Fruit fly (Drosophila melanogaster): ENCODE data around the gene CG4119.

The CG4119 gene

dm6 chrX:5638588-5638987 is 27.3 kb upstream of the CG4119 start (continued):
- peak; percentile 33 for TF ChIP-seq Max (GFP tag; optimal IDR thresholded peaks at IDR 0.05)
- TF ChIP-seq Usf (GFP tag; optimal IDR thresholded peaks at IDR 0.05) = no peak
- TF ChIP-seq NfI (GFP tag; optimal IDR thresholded peaks at IDR 0.05) = peak; percentile 53
- TF ChIP-seq Lhr (GFP tag; optimal IDR thresholded peaks at IDR 0.05) = no peak
- no peak for TF ChIP-seq CG2202 (tag; optimal IDR thresholded peaks at IDR 0.05)
- TF ChIP-seq Dek (tag; optimal IDR thresholded peaks at IDR 0.05) = peak; percentile 51
- no peak for TF ChIP-seq CG17612 (GFP tag; IDR thresholded peaks at IDR 0.05)
- no peak for TF ChIP-seq CG7987 (GFP tag; optimal IDR thresholded peaks at IDR 0.05)
- TF ChIP-seq Side (GFP tag; optimal IDR thresholded peaks at IDR 0.05) = peak; percentile 50
- TF ChIP-seq Chrac-16 (GFP tag; optimal IDR thresholded peaks at IDR 0.05) = no peak
- TF ChIP-seq amos (GFP tag; IDR thresholded peaks at IDR 0.05; ENCODE audit: partially characterized antibody) = no peak
- no peak for TF ChIP-seq gsb (GFP tag; IDR thresholded peaks at IDR 0.05)
- no peak for TF ChIP-seq danr (GFP tag; IDR thresholded peaks at IDR 0.05)
- TF ChIP-seq CG15479 (GFP tag; optimal IDR thresholded peaks at IDR 0.05) = no peak
- TF ChIP-seq Vsx1 (GFP tag; optimal IDR thresholded peaks at IDR 0.05) = no peak
- TF ChIP-seq zen2 (GFP tag; IDR thresholded peaks at IDR 0.05; ENCODE audit: partially characterized antibody) = no peak
- peak; percentile 78 for TF ChIP-seq ara (GFP tag; IDR thresholded peaks at IDR 0.05)
- TF ChIP-seq slou (GFP tag; optimal IDR thresholded peaks at IDR 0.05) = no peak
- no peak for TF ChIP-seq Trl (optimal IDR thresholded peaks at IDR 0.05)
- peak; percentile 54 for TF ChIP-seq Trl (GFP tag; optimal IDR thresholded peaks at IDR 0.05)
- peak; percentile 45; the same call in 1 of the 2 replicates for TF ChIP-seq CG10959 (GFP tag; IDR thresholded peaks at IDR 0.05)
- TF ChIP-seq ro (GFP tag; IDR thresholded peaks at IDR 0.05) = no peak
- TF ChIP-seq CG13296 (GFP tag; optimal IDR thresholded peaks at IDR 0.05) = peak; percentile 38
- peak; percentile 50 for TF ChIP-seq org-1 (GFP tag; optimal IDR thresholded peaks at IDR 0.05)
- peak; percentile 51; the same call in 2 of the 3 replicates for TF ChIP-seq B-H1 (GFP tag; IDR thresholded peaks at IDR 0.05)
- TF ChIP-seq CG7839 (tag; optimal IDR thresholded peaks at IDR 0.05) = peak; percentile 63
- no peak for TF ChIP-seq Elba2 (GFP tag; optimal IDR thresholded peaks at IDR 0.05)
- peak; percentile 44 for TF ChIP-seq gro (GFP tag; optimal IDR thresholded peaks at IDR 0.05)
- TF ChIP-seq run (tag; optimal IDR thresholded peaks at IDR 0.05) = no peak
- peak; percentile 49; the same call in 2 of the 3 replicates for TF ChIP-seq ken (GFP tag; IDR thresholded peaks at IDR 0.05)
- no peak for TF ChIP-seq CG4328 (GFP tag; optimal IDR thresholded peaks at IDR 0.05)
- no peak for TF ChIP-seq CG11560 (tag; IDR thresholded peaks at IDR 0.05)
- no peak for TF ChIP-seq sd (tag; optimal IDR thresholded peaks at IDR 0.05)
- TF ChIP-seq esg (GFP tag; conservative IDR thresholded peaks at IDR 0.05) = peak; percentile 64; the same call in 1 of the 2 replicates
- TF ChIP-seq CG6854 (GFP tag; optimal IDR thresholded peaks at IDR 0.05) = peak; percentile 61
- peak; percentile 24 for TF ChIP-seq CG17829 (tag; optimal IDR thresholded peaks at IDR 0.05)
- no peak for TF ChIP-seq CG3163 (GFP tag; optimal IDR thresholded peaks at IDR 0.05)
- TF ChIP-seq CG2712 (tag; optimal IDR thresholded peaks at IDR 0.05) = peak; percentile 51
- peak; percentile 23 for TF ChIP-seq HLH54F (GFP tag; optimal IDR thresholded peaks at IDR 0.05)
- no peak for TF ChIP-seq fd102C (GFP tag; optimal IDR thresholded peaks at IDR 0.05)
- peak; percentile 51 for TF ChIP-seq B-H2 (GFP tag; optimal IDR thresholded peaks at IDR 0.05)
- TF ChIP-seq CG7556 (GFP tag; optimal IDR thresholded peaks at IDR 0.05) = peak; percentile 63
- no peak for TF ChIP-seq yki (optimal IDR thresholded peaks at IDR 0.05)
- no peak for TF ChIP-seq grn (GFP tag; optimal IDR thresholded peaks at IDR 0.05)
- no peak for TF ChIP-seq CG7928 (GFP tag; optimal IDR thresholded peaks at IDR 0.05)
- TF ChIP-seq aop (GFP tag; IDR thresholded peaks at IDR 0.05) = no peak
- peak; percentile 35 for TF ChIP-seq MTF-1 (GFP tag; optimal IDR thresholded peaks at IDR 0.05; ENCODE audit: borderline replicate concordance)
- 0 out of 3 replicates have a peak, but pooled peaks have one; percentile 21 for TF ChIP-seq CG3726 (GFP tag; IDR thresholded peaks at IDR 0.05)
- peak; percentile 25 for TF ChIP-seq HHEX (GFP tag; optimal IDR thresholded peaks at IDR 0.05)
- peak; percentile 60 for TF ChIP-seq CG1603 (tag; optimal IDR thresholded peaks at IDR 0.05)
- TF ChIP-seq CG33557 (GFP tag; optimal IDR thresholded peaks at IDR 0.05) = no peak
- no peak for TF ChIP-seq CG10321 (GFP tag; IDR thresholded peaks at IDR 0.05)

All from whole organism, embryonic.